Worm (Caenorhabditis elegans): ENCODE data around the gene ttr-18.
"Not testable (repeated sequence)": the region's sequence is repeated elsewhere in the genome, so short reads cannot be mapped to it uniquely, and the experiment has no call there.

DNA sequence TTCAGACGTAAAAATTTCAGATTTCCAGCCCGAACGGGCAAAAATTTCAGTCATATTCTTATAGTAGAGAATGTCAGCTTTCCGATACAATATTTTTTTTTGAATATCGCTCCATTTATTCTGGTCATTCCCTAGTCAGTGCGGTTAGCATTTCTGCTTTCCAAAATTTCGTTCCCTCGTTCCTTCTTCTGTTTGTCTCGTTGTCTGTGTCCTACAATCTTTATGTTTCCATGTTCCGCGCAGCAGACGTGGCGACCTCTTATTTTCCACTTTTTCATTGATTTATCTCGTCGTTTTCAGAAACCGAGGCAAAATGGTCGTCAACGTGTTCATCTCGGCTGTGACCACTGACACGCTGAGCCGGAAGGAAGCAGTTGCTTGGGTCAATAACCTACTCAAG lies 44.1 kb downstream of the ttr-18 start, which contains the start of gene ebp-2:
- TF ChIP-seq egl-27, ZK546.5, sem-4, elt-3, lin-11 (tag; optimal IDR thresholded peaks at IDR 0.05): not testable (repeated sequence)

Data from whole organism, L2 larva.